Worm (Caenorhabditis elegans) whole organism, L4 larva: Measurements from ENCODE around the gene F39G3.4.

Source experiments
- R02D3.7 ChIP-seq: fragments of 150-350 bp; sonication (generic microtip); optimal IDR thresholded peaks from 3 replicates; lab custom pipeline; 2014; ENCODE audit warnings: missing biosample characterization, missing genetic modification characterization
- T26A8.4 ChIP-seq: fragments of 200-800 bp; sonication (Bioruptor generic); IDR thresholded peaks from 2 replicates; pipeline ENCODE4 v1.3.6; 2022; ENCODE audit warnings: missing genetic modification characterization, missing compliant biosample characterization
- aha-1 ChIP-seq: fragments of 150-350 bp; peaks from one replicate; lab custom pipeline; 2014; ENCODE audit warnings: missing biosample characterization, missing genetic modification characterization
- ama-1 ChIP-seq: fragments of 150-350 bp; optimal IDR thresholded peaks from 2 replicates; lab custom pipeline; 2014; ENCODE audit warnings: inconsistent platforms, mixed read lengths
- attf-4 ChIP-seq: sonication (generic microtip); optimal IDR thresholded peaks from 3 replicates; lab custom pipeline; 2017; ENCODE audit warnings: missing biosample characterization, missing genetic modification characterization
- ceh-82 ChIP-seq: sonication (generic microtip); optimal IDR thresholded peaks from 2 replicates; lab custom pipeline; 2017; ENCODE audit warnings: missing biosample characterization, missing genetic modification characterization
- ces-1 ChIP-seq: fragments of 150-350 bp; sonication (generic microtip); optimal IDR thresholded peaks from 4 replicates; lab custom pipeline; 2014; ENCODE audit warnings: missing biosample characterization, missing genetic modification reagents, missing genetic modification characterization
- cey-2 ChIP-seq: sonication (generic microtip); optimal IDR thresholded peaks from 3 replicates; lab custom pipeline; 2017; ENCODE audit warnings: missing genetic modification characterization, mild to moderate bottlenecking, missing compliant biosample characterization, antibody characterized with exemption, borderline replicate concordance; ENCODE audit not compliant: insufficient read depth
- daf-12 ChIP-seq: fragments of 150-350 bp; optimal IDR thresholded peaks from 2 replicates; lab custom pipeline; 2014; ENCODE audit warnings: missing biosample characterization, missing genetic modification reagents, missing genetic modification characterization
- daf-16 ChIP-seq, 3 experiments: sonication (generic microtip); optimal IDR thresholded peaks; 2 replicates each; lab custom pipeline; 2016 to 2017; ENCODE audit warnings: missing genetic modification characterization in 3 of 3, missing genetic modification reagents in 3 of 3, mild to moderate bottlenecking in 2 of 3, missing compliant biosample characterization in 2 of 3, missing biosample characterization in 1 of 3, moderate library complexity in 1 of 3
- dpl-1 ChIP-seq: fragments of 150-350 bp; optimal IDR thresholded peaks from 2 replicates; lab custom pipeline; 2014; ENCODE audit warnings: missing biosample characterization, missing genetic modification reagents, missing genetic modification characterization
- fkh-10 ChIP-seq: fragments of 150-350 bp; optimal IDR thresholded peaks from 2 replicates; lab custom pipeline; 2014; ENCODE audit warnings: missing biosample characterization, missing genetic modification reagents, missing genetic modification characterization
- gei-8 ChIP-seq: fragments of 200-800 bp; sonication (Bioruptor generic); optimal IDR thresholded peaks from 2 replicates; lab custom pipeline; 2018; ENCODE audit warnings: mild to moderate bottlenecking, missing genetic modification characterization, missing compliant biosample characterization
- hlh-30 ChIP-seq: sonication (generic microtip); optimal IDR thresholded peaks from 2 replicates; lab custom pipeline; 2017; ENCODE audit warnings: antibody characterized with exemption, mild to moderate bottlenecking, missing genetic modification characterization, missing compliant biosample characterization; ENCODE audit not compliant: insufficient read depth
- hmg-1.1 ChIP-seq: fragments of 200-800 bp; sonication (Bioruptor generic); IDR thresholded peaks from 2 replicates; pipeline ENCODE4 v1.3.6; 2022; ENCODE audit warnings: missing genetic modification reagents, missing genetic modification characterization, missing compliant biosample characterization
- lin-1 ChIP-seq: fragments of 200-800 bp; sonication (Bioruptor generic); IDR thresholded peaks from 2 replicates; pipeline ENCODE4 v1.3.6; 2022; ENCODE audit warnings: missing genetic modification reagents, missing genetic modification characterization, missing compliant biosample characterization
- lin-15B ChIP-seq: fragments of 150-350 bp; sonication (generic microtip); optimal IDR thresholded peaks from 3 replicates; lab custom pipeline; 2014; ENCODE audit warnings: missing biosample characterization, missing genetic modification characterization
- lin-38 ChIP-seq: fragments of 200-800 bp; sonication (Bioruptor generic); IDR thresholded peaks from 2 replicates; pipeline ENCODE4 v1.3.6; 2022; ENCODE audit warnings: missing genetic modification reagents, missing genetic modification characterization, missing compliant biosample characterization
- lin-39 ChIP-seq: fragments of 150-350 bp; optimal IDR thresholded peaks from 2 replicates; lab custom pipeline; 2014; ENCODE audit warnings: missing biosample characterization, missing genetic modification reagents, missing genetic modification characterization
- lsy-2 ChIP-seq, 2 experiments: fragments of 150-350 bp in 1 of 2; sonication (generic microtip) in 1 of 2; optimal IDR thresholded peaks; 2 replicates each; lab custom pipeline; 2014 to 2017; ENCODE audit warnings: missing biosample characterization in 2 of 2, missing genetic modification characterization in 2 of 2
- madf-5 ChIP-seq, 2 experiments: fragments of 200-800 bp; sonication (Bioruptor generic); IDR thresholded peaks; 2 replicates each; pipeline ENCODE4 v1.3.6; 2022; ENCODE audit warnings: missing compliant biosample characterization in 2 of 2, missing genetic modification characterization in 2 of 2
- mep-1 ChIP-seq: fragments of 150-350 bp; sonication (generic microtip); optimal IDR thresholded peaks from 3 replicates; lab custom pipeline; 2014; ENCODE audit warnings: missing biosample characterization, missing genetic modification characterization
- mxl-2 ChIP-seq: fragments of 200-800 bp; sonication (Bioruptor generic); conservative IDR thresholded peaks from 2 replicates; pipeline ENCODE4 v1.3.6; 2022; ENCODE audit warnings: missing genetic modification reagents, missing genetic modification characterization, missing compliant biosample characterization
- mxl-3 ChIP-seq: fragments of 200-800 bp; sonication (Bioruptor generic); optimal IDR thresholded peaks from 2 replicates; lab custom pipeline; 2018; ENCODE audit warnings: mild to moderate bottlenecking, missing genetic modification characterization, missing compliant biosample characterization
- nhr-102 ChIP-seq: sonication (generic microtip); optimal IDR thresholded peaks from 2 replicates; lab custom pipeline; 2016; ENCODE audit warnings: mild to moderate bottlenecking, missing genetic modification characterization, moderate library complexity, missing compliant biosample characterization
- nhr-111 ChIP-seq: fragments of 200-800 bp; sonication (Bioruptor generic); optimal IDR thresholded peaks from 2 replicates; lab custom pipeline; 2018; ENCODE audit warnings: mild to moderate bottlenecking, missing genetic modification characterization, missing compliant biosample characterization
- nhr-41 ChIP-seq: fragments of 200-800 bp; sonication (Bioruptor generic); IDR thresholded peaks from 2 replicates; pipeline ENCODE4 v1.3.6; 2022; ENCODE audit warnings: missing genetic modification reagents, missing genetic modification characterization, missing compliant biosample characterization
- nhr-42 ChIP-seq: fragments of 200-800 bp; sonication (Bioruptor generic); IDR thresholded peaks from 2 replicates; pipeline ENCODE4 v1.3.6; 2022; ENCODE audit warnings: missing genetic modification characterization, missing compliant biosample characterization
- php-3 ChIP-seq: fragments of 200-800 bp; sonication (Bioruptor generic); IDR thresholded peaks from 2 replicates; pipeline ENCODE4 v1.3.6; 2022; ENCODE audit warnings: missing genetic modification reagents, missing genetic modification characterization, missing compliant biosample characterization
- saeg-2 ChIP-seq: fragments of 200-800 bp; sonication (Bioruptor generic); IDR thresholded peaks from 2 replicates; pipeline ENCODE4 v1.3.6; 2022; ENCODE audit warnings: missing genetic modification reagents, missing genetic modification characterization, missing compliant biosample characterization
- sdz-12 ChIP-seq: fragments of 200-800 bp; sonication (Bioruptor generic); optimal IDR thresholded peaks from 2 replicates; lab custom pipeline; 2018; ENCODE audit warnings: mild to moderate bottlenecking, missing genetic modification characterization, missing compliant biosample characterization
- set-16 ChIP-seq: fragments of 200-800 bp; sonication (Bioruptor generic); IDR thresholded peaks from 2 replicates; pipeline ENCODE4 v1.3.6; 2022; ENCODE audit warnings: missing genetic modification reagents, missing genetic modification characterization, missing compliant biosample characterization
- skn-1 ChIP-seq: fragments of 150-350 bp; optimal IDR thresholded peaks from 2 replicates; lab custom pipeline; 2014; ENCODE audit warnings: missing biosample characterization, missing genetic modification characterization
- snpc-1.2 ChIP-seq: fragments of 200-800 bp; sonication (Bioruptor generic); IDR thresholded peaks from 2 replicates; pipeline ENCODE4 v1.3.6; 2022; ENCODE audit warnings: missing genetic modification reagents, missing genetic modification characterization, missing compliant biosample characterization
- snpc-4 ChIP-seq: fragments of 150-350 bp; optimal IDR thresholded peaks from 2 replicates; lab custom pipeline; 2014; ENCODE audit warnings: missing biosample characterization, missing genetic modification characterization
- spr-3 ChIP-seq: fragments of 200-800 bp; sonication (Bioruptor generic); optimal IDR thresholded peaks from 2 replicates; lab custom pipeline; 2018; ENCODE audit warnings: mild to moderate bottlenecking, missing genetic modification characterization, missing compliant biosample characterization
- unc-130 ChIP-seq: sonication (generic microtip); optimal IDR thresholded peaks from 2 replicates; lab custom pipeline; 2016; ENCODE audit warnings: missing genetic modification reagents, missing genetic modification characterization, missing compliant biosample characterization
- unc-62 ChIP-seq, 3 experiments: fragments of 150-350 bp in 1 of 3; sonication (generic microtip); optimal IDR thresholded peaks in 2 of 3; peaks in 1 of 3; 1 replicate in 1 of 3; 2 replicates in 2 of 3; lab custom pipeline; 2014 to 2017; ENCODE audit warnings: missing biosample characterization in 3 of 3, missing genetic modification characterization in 3 of 3, missing genetic modification reagents in 3 of 3, missing genotype in 1 of 3
- zag-1 ChIP-seq: fragments of 150-350 bp; optimal IDR thresholded peaks from 2 replicates; lab custom pipeline; 2014; ENCODE audit warnings: missing biosample characterization, missing genetic modification characterization
- zfp-2 ChIP-seq: sonication (generic microtip); optimal IDR thresholded peaks from 2 replicates; lab custom pipeline; 2016; ENCODE audit warnings: mild to moderate bottlenecking, missing genetic modification characterization, missing compliant biosample characterization
- zip-11 ChIP-seq: fragments of 200-800 bp; sonication (Bioruptor generic); IDR thresholded peaks from 2 replicates; pipeline ENCODE4 v1.3.6; 2022; ENCODE audit warnings: missing genetic modification characterization, missing compliant biosample characterization

The F39G3.4 gene

ce11 chrV:4689234-4689633 lies 35.3 kb upstream of the F39G3.4 start, which contains the start of gene K03B4.1:
TSS of gene K03B4.1 (plus strand) at chrV:4689330.
- TF ChIP-seq T26A8.4 = peak; percentile 30; the same call in 1 of the 2 replicates
- TF ChIP-seq zag-1 = no peak
- no peak for TF ChIP-seq skn-1 (tag; lab: Kevin White, UChicago)
- no peak for TF ChIP-seq nhr-42 (GFP tag; lab: Robert Waterston, UW)
- TF ChIP-seq lin-15B (tag; lab: Kevin White, UChicago) = no peak
- no peak for TF ChIP-seq hmg-1.1 (GFP tag; lab: Robert Waterston, UW)
- TF ChIP-seq saeg-2 (GFP tag; lab: Robert Waterston, UW) = 0 out of 2 replicates have a peak, but pooled peaks have one; percentile 30
- no peak for TF ChIP-seq madf-5 (GFP tag; IDR thresholded peaks at IDR 0.05; lab: Robert Waterston, UW)
- TF ChIP-seq mxl-2 (GFP tag; lab: Robert Waterston, UW) = no peak
- TF ChIP-seq ces-1 = no peak
- no peak for TF ChIP-seq php-3
- TF ChIP-seq lin-1 (GFP tag; lab: Robert Waterston, UW) = no peak
- peak; percentile 42 for TF ChIP-seq ama-1 (lab: Kevin White, UChicago)
- no peak for TF ChIP-seq lin-39 (tag; lab: Kevin White, UChicago)
- TF ChIP-seq nhr-102 (tag; lab: Kevin White, UChicago) = peak; percentile 11
- TF ChIP-seq mep-1 = no peak
- TF ChIP-seq zip-11 (GFP tag; lab: Robert Waterston, UW) = no peak
- TF ChIP-seq gei-8 (GFP tag; lab: Kevin White, UChicago) = no peak
- no peak for TF ChIP-seq spr-3 (GFP tag; lab: Kevin White, UChicago)
- no peak for TF ChIP-seq R02D3.7 (tag; lab: Kevin White, UChicago)
- no peak for TF ChIP-seq cey-2 (tag; lab: Kevin White, UChicago)
- peak; percentile 72 for TF ChIP-seq sdz-12 (GFP tag; lab: Kevin White, UChicago)
- peak in 1 of 2 experiments; percentile 14 for TF ChIP-seq lsy-2 (tag; optimal IDR thresholded peaks at IDR 0.05; lab: Kevin White, UChicago)
- no peak for TF ChIP-seq snpc-1.2
- TF ChIP-seq nhr-41 (GFP tag; lab: Robert Waterston, UW) = no peak
- no peak for TF ChIP-seq fkh-10 (GFP tag; lab: Kevin White, UChicago)

DNA sequence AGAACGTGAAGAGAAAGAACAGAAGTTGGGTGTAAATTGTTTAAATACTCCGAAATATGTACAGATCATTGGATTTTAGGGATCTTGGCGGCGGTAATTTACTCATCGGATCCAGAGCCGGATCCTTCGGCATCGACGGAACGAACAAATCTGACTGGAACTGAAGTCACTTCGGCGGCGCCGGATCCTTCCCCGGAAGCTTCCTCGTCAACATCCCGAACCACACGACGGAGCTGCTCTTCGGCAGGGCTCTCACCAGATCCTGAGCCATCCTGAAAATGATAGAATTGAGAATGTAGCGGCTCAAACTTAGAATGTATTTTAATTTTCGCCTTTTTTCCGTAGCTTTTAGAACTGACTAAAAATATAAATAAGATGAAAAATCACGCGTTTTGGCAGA lies 32.9 kb upstream of the F39G3.4 start:
- TF ChIP-seq mxl-3 (GFP tag; lab: Kevin White, UChicago) = no peak
- TF ChIP-seq nhr-111 = no peak
- TF ChIP-seq set-16 (GFP tag; lab: Robert Waterston, UW) = peak; percentile 70; the same call in 1 of the 2 replicates
- TF ChIP-seq skn-1 (tag; lab: Kevin White, UChicago) = no peak
- no peak for TF ChIP-seq ama-1 (lab: Kevin White, UChicago)
- peak in 1 of 2 experiments; percentile 88 for TF ChIP-seq unc-62 (GFP tag; optimal IDR thresholded peaks at IDR 0.05 in 1 of 2; lab: Kevin White, UChicago)
- no peak for TF ChIP-seq unc-62 (tag; optimal IDR thresholded peaks at IDR 0.05; lab: Kevin White, UChicago)
- no peak for TF ChIP-seq mep-1

ce11 chrV:4692382-4693281 lies 31.9 kb upstream of the F39G3.4 start, which contains the start of gene cpg-8:
TSS of gene cpg-8 (minus strand) at chrV:4692432.
- TF ChIP-seq aha-1 (tag; lab: Kevin White, UChicago) = no peak
- no peak for TF ChIP-seq nhr-41 (GFP tag; lab: Robert Waterston, UW)
- TF ChIP-seq unc-62 (GFP tag; optimal IDR thresholded peaks at IDR 0.05 in 1 of 2; lab: Kevin White, UChicago) = peak in 1 of 2 experiments; percentile 4
- TF ChIP-seq unc-62 (tag; optimal IDR thresholded peaks at IDR 0.05; lab: Kevin White, UChicago) = no peak
- peak; percentile 12 for TF ChIP-seq dpl-1 (GFP tag; lab: Kevin White, UChicago)

DNA sequence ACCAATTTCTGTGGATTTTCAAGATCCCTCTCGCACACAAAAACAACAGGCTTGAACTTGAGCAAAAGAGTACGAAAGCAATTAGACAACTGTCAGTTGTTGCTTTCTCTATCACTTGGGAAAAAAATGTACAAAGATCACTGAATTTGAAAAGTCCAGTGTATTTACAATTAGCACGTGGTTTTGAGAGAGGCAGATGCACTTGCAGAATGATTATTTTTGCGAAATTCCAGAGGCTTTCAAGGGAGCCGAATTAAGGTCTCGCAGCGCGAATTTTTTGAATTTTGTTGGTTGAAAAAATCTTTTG lies 31.3 kb upstream of the F39G3.4 start:
- TF ChIP-seq ama-1 (lab: Kevin White, UChicago) = no peak
- TF ChIP-seq daf-16 (GFP tag; optimal IDR thresholded peaks at IDR 0.05; lab: Kevin White, UChicago) = peak in 1 of 2 experiments; percentile 51
- no peak for TF ChIP-seq daf-16 (tag; optimal IDR thresholded peaks at IDR 0.05; lab: Kevin White, UChicago)
- no peak for TF ChIP-seq ceh-82 (tag; lab: Kevin White, UChicago)
- no peak for TF ChIP-seq snpc-4 (tag; lab: Kevin White, UChicago)
- no peak for TF ChIP-seq skn-1 (tag; lab: Kevin White, UChicago)
- TF ChIP-seq sdz-12 (GFP tag; lab: Kevin White, UChicago) = no peak
- TF ChIP-seq daf-12 (tag; lab: Kevin White, UChicago) = no peak
- no peak for TF ChIP-seq lsy-2 (tag; optimal IDR thresholded peaks at IDR 0.05; lab: Kevin White, UChicago)
- no peak for TF ChIP-seq madf-5 (GFP tag; IDR thresholded peaks at IDR 0.05; lab: Robert Waterston, UW)
- no peak for TF ChIP-seq zfp-2
- TF ChIP-seq dpl-1 (GFP tag; lab: Kevin White, UChicago) = no peak
- no peak for TF ChIP-seq lin-1 (GFP tag; lab: Robert Waterston, UW)
- no peak for TF ChIP-seq attf-4 (tag; lab: Kevin White, UChicago)
- TF ChIP-seq R02D3.7 (tag; lab: Kevin White, UChicago) = no peak
- TF ChIP-seq hlh-30 (tag; lab: Kevin White, UChicago) = peak; percentile 11
- no peak for TF ChIP-seq lin-38 (GFP tag; lab: Robert Waterston, UW)
- peak in 1 of 2 experiments; percentile 79 for TF ChIP-seq unc-62 (GFP tag; optimal IDR thresholded peaks at IDR 0.05 in 1 of 2; lab: Kevin White, UChicago)
- no peak for TF ChIP-seq unc-62 (tag; optimal IDR thresholded peaks at IDR 0.05; lab: Kevin White, UChicago)
- TF ChIP-seq unc-130 (GFP tag; lab: Kevin White, UChicago) = no peak
